Fruit fly (Drosophila melanogaster) whole organism, embryonic: Measurements from ENCODE around the gene CG34301.

Source experiments
- Abd-B ChIP-seq: fragments of 200-800 bp; sonication (Bioruptor generic); optimal IDR thresholded peaks from 2 replicates; lab custom pipeline; 2018; ENCODE audit warnings: missing biosample characterization, mild to moderate bottlenecking, missing genetic modification characterization, moderate library complexity
- C15 ChIP-seq: fragments of 200-800 bp; sonication (Bioruptor generic); IDR thresholded peaks from 3 replicates; pipeline ENCODE4 v1.3.6; 2022; ENCODE audit warnings: missing biosample characterization, missing genetic modification characterization
- CG10274 ChIP-seq: fragments of 200-800 bp; sonication (Bioruptor generic); optimal IDR thresholded peaks from 3 replicates; lab custom pipeline; 2017; ENCODE audit warnings: missing biosample characterization, mild to moderate bottlenecking, missing genetic modification characterization
- CG1233 ChIP-seq: fragments of 200-800 bp; sonication (Bioruptor generic); optimal IDR thresholded peaks from 4 replicates; lab custom pipeline; 2018; ENCODE audit warnings: missing biosample characterization, mild to moderate bottlenecking, missing genetic modification characterization
- CG12391 ChIP-seq: fragments of 200-800 bp; sonication (Bioruptor generic); optimal IDR thresholded peaks from 3 replicates; lab custom pipeline; 2018; ENCODE audit warnings: missing biosample characterization, mild to moderate bottlenecking, missing genetic modification characterization, moderate library complexity
- CG14014 ChIP-seq: fragments of 200-800 bp; sonication (Bioruptor generic); IDR thresholded peaks from 2 replicates; pipeline ENCODE4 v1.3.6; 2022; ENCODE audit warnings: missing biosample characterization, missing genetic modification characterization
- CG14050 ChIP-seq: fragments of 200-800 bp; sonication (Bioruptor generic); IDR thresholded peaks from 3 replicates; pipeline ENCODE4 v1.3.6; 2022; ENCODE audit warnings: missing biosample characterization, missing genetic modification characterization
- CG18011 ChIP-seq: fragments of 200-800 bp; sonication (Bioruptor generic); optimal IDR thresholded peaks from 2 replicates; lab custom pipeline; 2017; ENCODE audit warnings: missing biosample characterization, missing genetic modification characterization, mild to moderate bottlenecking, moderate library complexity, missing genotype
- CG18476 ChIP-seq: fragments of 200-800 bp; sonication (Bioruptor generic); optimal IDR thresholded peaks from 2 replicates; lab custom pipeline; 2016; ENCODE audit warnings: missing biosample characterization, mild to moderate bottlenecking, missing genetic modification characterization
- CG18764 ChIP-seq: fragments of 200-800 bp; sonication (Bioruptor generic); optimal IDR thresholded peaks from 3 replicates; lab custom pipeline; 2016; ENCODE audit warnings: missing biosample characterization, missing genetic modification characterization
- CG2129 ChIP-seq: fragments of 200-800 bp; sonication (Bioruptor generic); IDR thresholded peaks from 2 replicates; pipeline ENCODE4 v1.3.6; 2022; ENCODE audit warnings: missing biosample characterization, missing genetic modification characterization; ENCODE audit not compliant: partially characterized antibody
- CG33557 ChIP-seq: fragments of 200-800 bp; sonication (Bioruptor generic); optimal IDR thresholded peaks from 2 replicates; lab custom pipeline; 2019; ENCODE audit warnings: missing biosample characterization, mild to moderate bottlenecking, missing genetic modification characterization, moderate library complexity
- CG3838 ChIP-seq: fragments of 200-800 bp; sonication (Bioruptor generic); optimal IDR thresholded peaks from 3 replicates; lab custom pipeline; 2016; ENCODE audit warnings: missing biosample characterization, missing genetic modification characterization
- CG6175 ChIP-seq: fragments of 200-800 bp; sonication (Bioruptor generic); IDR thresholded peaks from 3 replicates; pipeline ENCODE4 v1.3.6; 2022; ENCODE audit warnings: missing biosample characterization, missing genetic modification characterization
- CG6765 ChIP-seq: fragments of 200-800 bp; sonication (Bioruptor generic); optimal IDR thresholded peaks from 3 replicates; lab custom pipeline; 2017; ENCODE audit warnings: missing biosample characterization, mild to moderate bottlenecking, missing genetic modification characterization
- CG7786 ChIP-seq: fragments of 200-800 bp; sonication (Bioruptor generic); optimal IDR thresholded peaks from 2 replicates; lab custom pipeline; 2016; ENCODE audit warnings: missing biosample characterization, missing genetic modification characterization
- CG9609 ChIP-seq: fragments of 200-800 bp; sonication (Bioruptor generic); optimal IDR thresholded peaks from 3 replicates; lab custom pipeline; 2016; ENCODE audit warnings: missing biosample characterization, missing genetic modification characterization
- CG9817 ChIP-seq: fragments of 200-800 bp; sonication (Bioruptor generic); optimal IDR thresholded peaks from 2 replicates; lab custom pipeline; 2018; ENCODE audit warnings: missing biosample characterization, mild to moderate bottlenecking, missing genetic modification characterization, moderate library complexity
- Chrac-16 ChIP-seq: fragments of 200-800 bp; sonication (Bioruptor generic); optimal IDR thresholded peaks from 3 replicates; lab custom pipeline; 2016; ENCODE audit warnings: missing biosample characterization, missing genetic modification characterization
- ERR ChIP-seq: fragments of 200-800 bp; sonication (Bioruptor generic); optimal IDR thresholded peaks from 2 replicates; lab custom pipeline; 2016; ENCODE audit warnings: missing biosample characterization, missing genetic modification characterization
- Fer3 ChIP-seq: fragments of 200-800 bp; sonication (Bioruptor generic); optimal IDR thresholded peaks from 2 replicates; lab custom pipeline; 2018; ENCODE audit warnings: missing biosample characterization, mild to moderate bottlenecking, missing genetic modification characterization, moderate library complexity
- Kr ChIP-seq: fragments of 200-800 bp; sonication (Bioruptor generic); optimal IDR thresholded peaks from 2 replicates; lab custom pipeline; 2017; ENCODE audit warnings: missing biosample characterization, mild to moderate bottlenecking, missing genetic modification characterization
- Max ChIP-seq: fragments of 200-800 bp; sonication (Bioruptor generic); optimal IDR thresholded peaks from 2 replicates; lab custom pipeline; 2016; ENCODE audit warnings: missing biosample characterization, mild to moderate bottlenecking, missing genetic modification characterization
- NFAT ChIP-seq: fragments of 200-800 bp; sonication (Bioruptor generic); IDR thresholded peaks from 2 replicates; pipeline ENCODE4 v1.3.6; 2022; ENCODE audit warnings: missing biosample characterization, missing genetic modification characterization
- NfI ChIP-seq: fragments of 200-800 bp; sonication (Bioruptor generic); optimal IDR thresholded peaks from 3 replicates; lab custom pipeline; 2018; ENCODE audit warnings: missing biosample characterization, mild to moderate bottlenecking, missing genetic modification characterization, moderate library complexity
- Oaz ChIP-seq: fragments of 200-800 bp; sonication (Bioruptor generic); IDR thresholded peaks from 2 replicates; pipeline ENCODE4 v1.3.6; 2022; ENCODE audit warnings: missing biosample characterization, missing genetic modification characterization
- Opbp ChIP-seq: fragments of 200-800 bp; sonication (Bioruptor generic); IDR thresholded peaks from 3 replicates; pipeline ENCODE4 v1.3.6; 2022; ENCODE audit warnings: missing biosample characterization, missing genetic modification characterization; ENCODE audit not compliant: partially characterized antibody
- Pdp1 ChIP-seq, 2 experiments: fragments of 200-800 bp; sonication (Bioruptor generic); optimal IDR thresholded peaks; 3 replicates each; lab custom pipeline; 2016; ENCODE audit warnings: missing biosample characterization in 2 of 2, missing genetic modification characterization in 2 of 2, mild to moderate bottlenecking in 1 of 2, moderate library complexity in 1 of 2
- Poxn ChIP-seq: fragments of 200-800 bp; sonication (Bioruptor generic); IDR thresholded peaks from 2 replicates; pipeline ENCODE4 v1.3.6; 2022; ENCODE audit warnings: missing biosample characterization, missing genetic modification characterization
- Six4 ChIP-seq: fragments of 200-800 bp; sonication (Bioruptor generic); optimal IDR thresholded peaks from 2 replicates; lab custom pipeline; 2016; ENCODE audit warnings: missing biosample characterization, missing genetic modification characterization
- Ssrp ChIP-seq: fragments of 200-800 bp; sonication (Bioruptor generic); optimal IDR thresholded peaks from 2 replicates; lab custom pipeline; 2018; ENCODE audit warnings: missing biosample characterization, mild to moderate bottlenecking, missing genetic modification characterization, moderate library complexity
- Xrp1 ChIP-seq: fragments of 200-800 bp; sonication (Bioruptor generic); IDR thresholded peaks from 2 replicates; pipeline ENCODE4 v1.3.6; 2022; ENCODE audit warnings: missing biosample characterization, missing genetic modification characterization
- YL-1 ChIP-seq: fragments of 200-800 bp; sonication (Bioruptor generic); optimal IDR thresholded peaks from 3 replicates; lab custom pipeline; 2017; ENCODE audit warnings: missing biosample characterization, mild to moderate bottlenecking, missing genetic modification characterization
- bbx ChIP-seq: fragments of 200-800 bp; sonication (Bioruptor generic); IDR thresholded peaks from 2 replicates; pipeline ENCODE4 v1.3.6; 2022; ENCODE audit warnings: missing biosample characterization, missing genetic modification characterization; ENCODE audit not compliant: partially characterized antibody
- cas ChIP-seq: fragments of 200-800 bp; sonication (Bioruptor generic); IDR thresholded peaks from 2 replicates; pipeline ENCODE4 v1.3.6; 2022; ENCODE audit warnings: missing biosample characterization, missing genetic modification characterization
- caup ChIP-seq: fragments of 200-800 bp; sonication (Bioruptor generic); optimal IDR thresholded peaks from 3 replicates; lab custom pipeline; 2017; ENCODE audit warnings: missing biosample characterization, mild to moderate bottlenecking, missing genetic modification characterization, moderate library complexity; ENCODE audit not compliant: severe bottlenecking
- chm ChIP-seq: fragments of 200-800 bp; sonication (Bioruptor generic); IDR thresholded peaks from 2 replicates; pipeline ENCODE4 v1.3.6; 2022; ENCODE audit warnings: missing biosample characterization, missing genetic modification characterization
- chn ChIP-seq: fragments of 200-800 bp; sonication (Bioruptor generic); optimal IDR thresholded peaks from 2 replicates; lab custom pipeline; 2016; ENCODE audit warnings: missing biosample characterization, missing genetic modification characterization
- gt ChIP-seq: fragments of 200-800 bp; sonication (Bioruptor generic); IDR thresholded peaks from 2 replicates; pipeline ENCODE4 v1.3.6; 2022; ENCODE audit warnings: missing biosample characterization, missing genetic modification characterization
- her ChIP-seq: fragments of 200-800 bp; sonication (Bioruptor generic); optimal IDR thresholded peaks from 2 replicates; lab custom pipeline; 2016; ENCODE audit warnings: missing biosample characterization, missing genetic modification characterization
- ind ChIP-seq: fragments of 200-800 bp; sonication (Bioruptor generic); optimal IDR thresholded peaks from 3 replicates; lab custom pipeline; 2016; ENCODE audit warnings: missing biosample characterization, missing genetic modification characterization
- lov ChIP-seq, 2 experiments: fragments of 200-800 bp in 1 of 2; fragments of >200 bp in 1 of 2; sonication (Bioruptor generic) in 1 of 2; IDR thresholded peaks in 1 of 2; optimal IDR thresholded peaks in 1 of 2; 2 replicates in 1 of 2; 3 replicates in 1 of 2; pipeline versions ENCODE4 v1.3.6 to Lab custom; 2017 to 2022; ENCODE audit warnings: missing biosample characterization in 1 of 2, missing genetic modification characterization in 1 of 2
- luna ChIP-seq: fragments of 200-800 bp; sonication (Bioruptor generic); optimal IDR thresholded peaks from 2 replicates; lab custom pipeline; 2016; ENCODE audit warnings: missing biosample characterization, missing genetic modification characterization
- seq ChIP-seq: fragments of 200-800 bp; sonication (Bioruptor generic); IDR thresholded peaks from 2 replicates; pipeline ENCODE4 v1.3.6; 2022; ENCODE audit warnings: missing biosample characterization, missing genetic modification characterization
- slp2 ChIP-seq: fragments of 200-800 bp; sonication (Bioruptor generic); optimal IDR thresholded peaks from 2 replicates; lab custom pipeline; 2016; ENCODE audit warnings: missing biosample characterization, missing genetic modification characterization
- so ChIP-seq: fragments of 200-800 bp; sonication (Bioruptor generic); IDR thresholded peaks from 3 replicates; pipeline ENCODE4 v1.3.6; 2022; ENCODE audit warnings: missing biosample characterization, missing genetic modification characterization
- vnd ChIP-seq: fragments of 200-800 bp; sonication (Bioruptor generic); IDR thresholded peaks from 3 replicates; pipeline ENCODE4 v1.3.6; 2022; ENCODE audit warnings: missing biosample characterization, missing genetic modification characterization; ENCODE audit not compliant: partially characterized antibody
- wek ChIP-seq: fragments of 200-800 bp; sonication (Bioruptor generic); optimal IDR thresholded peaks from 3 replicates; lab custom pipeline; 2018; ENCODE audit warnings: missing biosample characterization, mild to moderate bottlenecking, missing genetic modification characterization, moderate library complexity

Gene CG34301

DNA sequence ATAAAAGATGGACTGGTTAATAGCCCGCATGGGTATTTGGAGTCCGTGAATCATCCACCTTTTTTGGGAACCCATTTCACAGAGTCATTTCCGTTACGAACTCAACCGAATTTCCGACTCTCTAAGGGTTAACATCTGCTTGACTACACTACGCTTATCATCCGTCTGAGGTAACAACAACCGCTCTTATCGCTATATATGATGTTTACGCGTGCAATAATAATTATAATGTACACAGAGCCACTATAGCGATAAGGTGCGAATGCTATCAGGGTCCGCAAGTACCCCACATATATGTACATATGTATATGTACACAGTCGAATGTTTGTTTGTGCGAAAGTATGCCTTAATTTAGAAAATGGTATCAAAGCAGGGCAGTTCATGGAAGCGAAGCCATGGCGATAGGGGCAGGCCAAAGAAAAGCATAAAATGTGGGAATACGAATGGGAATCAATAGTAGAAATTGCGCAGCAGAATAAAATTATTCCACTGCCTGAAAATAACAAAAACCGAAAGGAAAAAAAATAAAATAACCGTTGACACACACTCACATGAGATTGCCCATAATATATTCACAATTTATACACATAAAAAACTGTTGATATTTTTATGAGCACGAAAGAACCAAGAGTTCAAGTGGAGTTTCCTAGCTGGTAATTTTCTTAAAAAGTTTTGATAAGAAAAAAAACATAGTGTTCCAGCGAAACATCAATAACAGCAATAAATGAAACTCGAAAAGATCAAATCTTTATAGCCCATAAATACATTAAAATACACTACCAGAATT is 37.4 kb downstream of the CG34301 start (continued):
- TF ChIP-seq Pdp1 (GFP tag; optimal IDR thresholded peaks at IDR 0.05; lab: Kevin White, UChicago) (peak in 1 of 2 experiments; percentile 95), Fer3 (tag; lab: Kevin White, UChicago) (peak; percentile 82), Kr (peak; percentile 95), her (GFP tag; lab: Kevin White, UChicago) (peak; percentile 78), CG3838 (GFP tag; lab: Kevin White, UChicago) (peak; percentile 81), luna (GFP tag; lab: Kevin White, UChicago) (peak; percentile 14), CG14014 (peak; percentile 85; the same call in 1 of the 2 replicates), CG7786 (GFP tag; lab: Kevin White, UChicago) (peak; percentile 68), NfI (GFP tag; lab: Kevin White, UChicago) (peak; percentile 79), CG2129 (GFP tag; lab: Robert Waterston, UW) (no peak), caup (GFP tag; lab: Kevin White, UChicago) (peak; percentile 93), gt (GFP tag; lab: Robert Waterston, UW) (no peak), C15 (peak; percentile 4; the same call in 1 of the 3 replicates), CG9609 (GFP tag; lab: Kevin White, UChicago) (peak; percentile 39), CG18764 (GFP tag; lab: Kevin White, UChicago) (peak; percentile 89), bbx (GFP tag; lab: Robert Waterston, UW) (no peak), CG18476 (GFP tag; lab: Kevin White, UChicago) (peak; percentile 63), Max (peak; percentile 71), vnd (GFP tag; lab: Robert Waterston, UW) (no peak), CG18011 (peak; percentile 59), Opbp (GFP tag; lab: Robert Waterston, UW) (no peak), seq (peak; percentile 90), Abd-B (GFP tag; lab: Kevin White, UChicago) (peak; percentile 72), wek (GFP tag; lab: Kevin White, UChicago) (peak; percentile 97), Chrac-16 (GFP tag; lab: Kevin White, UChicago) (no peak), Oaz (GFP tag; lab: Robert Waterston, UW) (no peak), so (GFP tag; lab: Robert Waterston, UW) (peak; percentile 89), CG33557 (peak; percentile 89), chm (GFP tag; lab: Robert Waterston, UW) (peak; percentile 93), NFAT (GFP tag; lab: Robert Waterston, UW) (peak; percentile 47), chn (GFP tag; lab: Kevin White, UChicago) (peak; percentile 38), CG12391 (tag; lab: Kevin White, UChicago) (peak; percentile 53), CG6765 (GFP tag; lab: Kevin White, UChicago) (peak; percentile 84), Poxn (GFP tag; lab: Robert Waterston, UW) (no peak), slp2 (no peak), ind (GFP tag; lab: Kevin White, UChicago) (peak; percentile 47), CG6175 (GFP tag; lab: Robert Waterston, UW) (0 out of 3 replicates have a peak, but pooled peaks have one; percentile 7), CG10274 (GFP tag; lab: Kevin White, UChicago) (peak; percentile 30), CG1233 (peak; percentile 88), lov (optimal IDR thresholded peaks at IDR 0.05; lab: Kevin White, UChicago) (no peak), lov (GFP tag; IDR thresholded peaks at IDR 0.05; lab: Robert Waterston, UW) (peak; percentile 89; the same call in 2 of the 3 replicates), CG9817 (tag; lab: Kevin White, UChicago) (peak; percentile 56), Ssrp (no peak), CG14050 (GFP tag; lab: Robert Waterston, UW) (peak; percentile 48; the same call in 1 of the 3 replicates), Six4 (peak; percentile 50), YL-1 (GFP tag; lab: Kevin White, UChicago) (peak; percentile 93), cas (GFP tag; lab: Robert Waterston, UW) (no peak), Xrp1 (peak; percentile 88), ERR (GFP tag; lab: Kevin White, UChicago) (peak; percentile 75)
